Fruit fly (Drosophila melanogaster): ENCODE results near the gene CG31955.
A peak's percentile ranks its signal among the peaks of the same experiment; 100 is the strongest.

Gene CG31955

dm6 chr2L:3740443-3740842 lies 27.5 kb upstream of the CG31955 start (continued):
- TF ChIP-seq NFAT (GFP tag; IDR thresholded peaks at IDR 0.05) (no peak), CG4707 (GFP tag; optimal IDR thresholded peaks at IDR 0.05) (no peak), CG8290 (GFP tag; optimal IDR thresholded peaks at IDR 0.05) (no peak), CG8290 (tag; optimal IDR thresholded peaks at IDR 0.05) (peak in 1 of 2 experiments; percentile 18), dmrt99B (tag; optimal IDR thresholded peaks at IDR 0.05) (peak; percentile 40), gro (GFP tag; optimal IDR thresholded peaks at IDR 0.05) (peak; percentile 2), lilli (GFP tag; optimal IDR thresholded peaks at IDR 0.05) (peak; percentile 9), Rfx (GFP tag; IDR thresholded peaks at IDR 0.05) (peak; percentile 25), CG10543 (GFP tag; optimal IDR thresholded peaks at IDR 0.05) (no peak), Asciz (GFP tag; optimal IDR thresholded peaks at IDR 0.05) (peak; percentile 12), CG3407 (GFP tag; optimal IDR thresholded peaks at IDR 0.05) (no peak), HLHmδ (GFP tag; optimal IDR thresholded peaks at IDR 0.05) (no peak), chn (GFP tag; optimal IDR thresholded peaks at IDR 0.05) (no peak), CG13424 (tag; optimal IDR thresholded peaks at IDR 0.05) (peak; percentile 19), CG15479 (GFP tag; optimal IDR thresholded peaks at IDR 0.05) (no peak), Med (GFP tag) (peak; percentile 75), CG18599 (GFP tag; optimal IDR thresholded peaks at IDR 0.05) (peak; percentile 53), dpn (GFP tag; optimal IDR thresholded peaks at IDR 0.05) (peak in 1 of 2 experiments; percentile 14), CG7556 (GFP tag; optimal IDR thresholded peaks at IDR 0.05) (peak; percentile 35), phol (tag; optimal IDR thresholded peaks at IDR 0.05) (peak; percentile 12), CG3281 (GFP tag; optimal IDR thresholded peaks at IDR 0.05) (peak; percentile 31), Atf6 (GFP tag; IDR thresholded peaks at IDR 0.05) (0 out of 2 replicates have a peak, but pooled peaks have one; percentile 22), PHDP (tag; optimal IDR thresholded peaks at IDR 0.05) (peak; percentile 23), Sox102F (GFP tag; optimal IDR thresholded peaks at IDR 0.05) (peak; percentile 29), CG4282 (GFP tag; optimal IDR thresholded peaks at IDR 0.05) (no peak), nerfin-1 (tag; optimal IDR thresholded peaks at IDR 0.05) (no peak), row (GFP tag; IDR thresholded peaks at IDR 0.05) (peak; percentile 52; the same call in 2 of the 3 replicates), Fer2 (tag; optimal IDR thresholded peaks at IDR 0.05) (no peak), CG9797 (GFP tag; optimal IDR thresholded peaks at IDR 0.05) (no peak), lmd (GFP tag; IDR thresholded peaks at IDR 0.05) (peak; percentile 11; the same call in 1 of the 2 replicates), br (optimal IDR thresholded peaks at IDR 0.05) (no peak), Antp (GFP tag; optimal IDR thresholded peaks at IDR 0.05) (no peak), al (GFP tag; IDR thresholded peaks at IDR 0.05) (no peak), Meics (GFP tag; optimal IDR thresholded peaks at IDR 0.05) (peak; percentile 37), Jarid2 (GFP tag; optimal IDR thresholded peaks at IDR 0.05) (no peak), sens (GFP tag) (peak; percentile 50), CG2678 (tag; optimal IDR thresholded peaks at IDR 0.05) (peak; percentile 62), CG11504 (tag; optimal IDR thresholded peaks at IDR 0.05) (peak; percentile 51), Oli (tag; optimal IDR thresholded peaks at IDR 0.05) (peak; percentile 35), CG30403 (GFP tag; optimal IDR thresholded peaks at IDR 0.05) (peak; percentile 7), CoRest (tag; optimal IDR thresholded peaks at IDR 0.05) (peak; percentile 12), Hr51 (GFP tag; optimal IDR thresholded peaks at IDR 0.05) (peak in 1 of 2 experiments; percentile 33), Nf-YB (GFP tag; optimal IDR thresholded peaks at IDR 0.05) (no peak), Hmr (GFP tag; optimal IDR thresholded peaks at IDR 0.05) (peak; percentile 51), CG17385 (GFP tag; optimal IDR thresholded peaks at IDR 0.05) (peak; percentile 20), Fer3 (tag; optimal IDR thresholded peaks at IDR 0.05) (peak; percentile 12), tin (GFP tag; optimal IDR thresholded peaks at IDR 0.05) (no peak), stwl (tag; optimal IDR thresholded peaks at IDR 0.05) (peak; percentile 3), CG9727 (GFP tag; optimal IDR thresholded peaks at IDR 0.05) (no peak), CG13296 (GFP tag; optimal IDR thresholded peaks at IDR 0.05) (peak; percentile 3), hth (optimal IDR thresholded peaks at IDR 0.05) (no peak)

All from whole organism, embryonic.